Worm (Caenorhabditis elegans): Measurements from ENCODE around the gene rgef-1.
A peak's percentile ranks its signal among the peaks of the same experiment; 100 is the strongest.

ce11 chrV:9549459-9549858 is 12.0 kb downstream of the rgef-1 start, which contains the start of gene nstp-10:
- TF ChIP-seq ztf-4 (tag; optimal IDR thresholded peaks at IDR 0.05) (no peak), unc-130 (tag; optimal IDR thresholded peaks at IDR 0.05) (no peak), unc-62 (GFP tag; optimal IDR thresholded peaks at IDR 0.05) (no peak), sup-37 (GFP tag; optimal IDR thresholded peaks at IDR 0.05) (no peak), dsc-1 (tag; optimal IDR thresholded peaks at IDR 0.05) (peak; percentile 16), snpc-4 (tag; optimal IDR thresholded peaks at IDR 0.05) (peak; percentile 4), nhr-11 (tag; optimal IDR thresholded peaks at IDR 0.05) (no peak), skn-1 (tag; optimal IDR thresholded peaks at IDR 0.05) (peak; percentile 21), elt-3 (tag; optimal IDR thresholded peaks at IDR 0.05) (no peak), dpl-1 (GFP tag; optimal IDR thresholded peaks at IDR 0.05) (peak; percentile 12 to 46 (median 43))
